Fruit fly (Drosophila melanogaster) whole organism, embryonic: ENCODE results near the gene cerv.

Experiments used
- CG10209 ChIP-seq: fragments of 200-800 bp; sonication (Bioruptor generic); optimal IDR thresholded peaks from 3 replicates; lab custom pipeline; 2017; ENCODE audit warnings: missing biosample characterization, mild to moderate bottlenecking, missing genetic modification characterization, missing genetic modification reagents
- CG12942 ChIP-seq: fragments of 200-800 bp; sonication (Bioruptor generic); optimal IDR thresholded peaks from 3 replicates; lab custom pipeline; 2016; ENCODE audit warnings: missing biosample characterization, missing genetic modification characterization
- CG17802 ChIP-seq: fragments of 200-800 bp; sonication (Bioruptor generic); optimal IDR thresholded peaks from 2 replicates; lab custom pipeline; 2018; ENCODE audit warnings: missing biosample characterization, mild to moderate bottlenecking, missing genetic modification characterization, moderate library complexity
- CG18262 ChIP-seq: fragments of 200-800 bp; optimal IDR thresholded peaks from 3 replicates; lab custom pipeline; 2019; ENCODE audit warnings: missing biosample characterization, mild to moderate bottlenecking, missing genetic modification characterization, moderate library complexity
- CG34422 ChIP-seq: fragments of 200-800 bp; sonication (Bioruptor generic); IDR thresholded peaks from 3 replicates; pipeline ENCODE4 v1.3.6; 2022; ENCODE audit warnings: missing biosample characterization, missing genetic modification characterization
- CG6854 ChIP-seq: fragments of 200-800 bp; sonication (Bioruptor generic); optimal IDR thresholded peaks from 3 replicates; lab custom pipeline; 2017; ENCODE audit warnings: missing biosample characterization, mild to moderate bottlenecking, missing genetic modification characterization
- Hsf ChIP-seq: fragments of 200-800 bp; sonication (Bioruptor generic); optimal IDR thresholded peaks from 3 replicates; lab custom pipeline; 2016; ENCODE audit warnings: missing biosample characterization, missing genetic modification characterization
- Rfx ChIP-seq: fragments of 200-800 bp; sonication (Bioruptor generic); IDR thresholded peaks from 2 replicates; pipeline ENCODE4 v1.3.6; 2022; ENCODE audit warnings: missing biosample characterization, missing genetic modification characterization
- dati ChIP-seq: fragments of 200-800 bp; sonication (Bioruptor generic); IDR thresholded peaks from 2 replicates; pipeline ENCODE4 v1.3.6; 2022; ENCODE audit warnings: missing biosample characterization, missing genetic modification characterization
- ems ChIP-seq: fragments of 200-800 bp; sonication (Bioruptor generic); optimal IDR thresholded peaks from 3 replicates; lab custom pipeline; 2016; ENCODE audit warnings: missing biosample characterization, missing genetic modification characterization
- hbn ChIP-seq: fragments of 200-800 bp; sonication (Bioruptor generic); IDR thresholded peaks from 2 replicates; pipeline ENCODE4 v1.3.6; 2022; ENCODE audit warnings: missing biosample characterization, missing genetic modification characterization; ENCODE audit not compliant: partially characterized antibody
- pfk ChIP-seq: fragments of 200-800 bp; sonication (Bioruptor generic); optimal IDR thresholded peaks from 2 replicates; lab custom pipeline; 2018; ENCODE audit warnings: missing biosample characterization, mild to moderate bottlenecking, missing genetic modification characterization, moderate library complexity
- pita ChIP-seq: fragments of 200-800 bp; sonication (Bioruptor generic); optimal IDR thresholded peaks from 2 replicates; lab custom pipeline; 2017; ENCODE audit warnings: missing biosample characterization, mild to moderate bottlenecking, missing genetic modification characterization
- run ChIP-seq: fragments of 200-800 bp; sonication (Bioruptor generic); optimal IDR thresholded peaks from 3 replicates; lab custom pipeline; 2018; ENCODE audit warnings: missing biosample characterization, mild to moderate bottlenecking, missing genetic modification characterization

dm6 chrX:15609351-15609750 lies 31.4 kb upstream of the cerv start:
- TF ChIP-seq pfk (no peak), CG12942 (no peak), CG17802 (no peak), hbn (GFP tag; lab: Robert Waterston, UW) (no peak), run (tag; lab: Kevin White, UChicago) (no peak), Hsf (GFP tag; lab: Kevin White, UChicago) (no peak), pita (no peak), CG10209 (GFP tag; lab: Kevin White, UChicago) (no peak), CG18262 (tag; lab: Kevin White, UChicago) (no peak), ems (GFP tag; lab: Kevin White, UChicago) (no peak), CG6854 (no peak), dati (GFP tag; lab: Robert Waterston, UW) (no peak), CG34422 (GFP tag; lab: Robert Waterston, UW) (no peak), Rfx (GFP tag; lab: Robert Waterston, UW) (no peak)
